Fruit fly (Drosophila melanogaster): ENCODE measurements around the gene mei-41.

mei-41 gene

dm6 chrX:16385942-16386392, 5.5 kb upstream of the mei-41 start (continued):
- TF ChIP-seq CoRest (tag; optimal IDR thresholded peaks at IDR 0.05) (peak; percentile 51), hb (GFP tag; IDR thresholded peaks at IDR 0.05; ENCODE audit: partially characterized antibody) (no peak), fd3F (GFP tag; optimal IDR thresholded peaks at IDR 0.05) (no peak), CG31224 (GFP tag; IDR thresholded peaks at IDR 0.05) (0 out of 2 replicates have a peak, but pooled peaks have one; percentile 10), Hr39 (optimal IDR thresholded peaks at IDR 0.05) (no peak), ase (GFP tag; IDR thresholded peaks at IDR 0.05) (no peak), chinmo (GFP tag; IDR thresholded peaks at IDR 0.05; ENCODE audit: partially characterized antibody) (no peak), CG12769 (tag; optimal IDR thresholded peaks at IDR 0.05) (no peak), Dip3 (GFP tag; optimal IDR thresholded peaks at IDR 0.05) (peak; percentile 37), Gug (GFP tag; IDR thresholded peaks at IDR 0.05) (no peak)

DNA sequence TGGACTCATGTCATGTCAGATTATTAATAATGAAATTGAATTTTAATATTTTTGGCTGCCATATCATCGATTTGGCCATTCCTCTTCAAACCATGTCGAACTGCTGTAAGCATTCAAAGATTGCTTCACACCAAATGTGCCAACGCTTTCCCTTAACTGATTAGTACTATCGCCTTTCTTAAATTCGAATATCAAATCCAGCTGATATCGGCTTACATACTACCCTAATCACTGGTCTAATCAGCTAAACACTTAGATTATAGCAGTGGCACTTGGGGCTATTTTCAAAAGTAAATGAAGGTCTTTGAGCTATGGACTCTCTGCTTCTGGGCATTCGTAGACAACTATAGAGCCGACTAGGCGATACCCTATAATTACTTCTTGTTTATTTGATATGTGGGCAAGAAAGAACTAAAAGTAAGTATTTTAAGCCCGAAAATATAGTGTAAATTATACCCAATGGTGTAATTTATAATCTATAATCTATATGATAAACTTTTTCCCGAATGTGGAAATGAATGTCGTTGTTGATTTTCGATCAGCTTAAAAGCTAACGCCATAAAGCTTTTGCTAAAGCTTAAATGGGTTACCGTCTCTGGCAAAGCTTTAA, 12.4 kb downstream of the mei-41 start:
- TF ChIP-seq eyg (GFP tag; optimal IDR thresholded peaks at IDR 0.05) (peak; percentile 1), CG14860 (GFP tag; IDR thresholded peaks at IDR 0.05; ENCODE audit: partially characterized antibody) (no peak), Rfx (GFP tag; IDR thresholded peaks at IDR 0.05) (peak; percentile 85), nom (GFP tag; optimal IDR thresholded peaks at IDR 0.05) (no peak), CG4328 (GFP tag; optimal IDR thresholded peaks at IDR 0.05) (peak; percentile 9), al (GFP tag; IDR thresholded peaks at IDR 0.05) (peak; percentile 66), CG18262 (tag; optimal IDR thresholded peaks at IDR 0.05) (no peak), mam (GFP tag; optimal IDR thresholded peaks at IDR 0.05) (peak; percentile 75), CG16779 (GFP tag; IDR thresholded peaks at IDR 0.05) (peak; percentile 80), sc (optimal IDR thresholded peaks at IDR 0.05) (no peak), sc (GFP tag; optimal IDR thresholded peaks at IDR 0.05) (no peak), amos (GFP tag; IDR thresholded peaks at IDR 0.05; ENCODE audit: partially characterized antibody) (no peak), E2f1 (GFP tag; IDR thresholded peaks at IDR 0.05) (peak; percentile 77), ap (GFP tag; IDR thresholded peaks at IDR 0.05) (peak; percentile 62; the same call in 1 of the 2 replicates), H2.0 (GFP tag; IDR thresholded peaks at IDR 0.05) (peak; percentile 74), CG10267 (tag; optimal IDR thresholded peaks at IDR 0.05) (no peak), pb (GFP tag; optimal IDR thresholded peaks at IDR 0.05) (peak; percentile 30), CG8089 (GFP tag; optimal IDR thresholded peaks at IDR 0.05) (no peak), HHEX (GFP tag; optimal IDR thresholded peaks at IDR 0.05) (peak; percentile 77), bbx (GFP tag; IDR thresholded peaks at IDR 0.05; ENCODE audit: partially characterized antibody) (no peak), CG11560 (tag; IDR thresholded peaks at IDR 0.05) (no peak), ranshi (GFP tag; IDR thresholded peaks at IDR 0.05) (peak; percentile 87), inv (GFP tag; IDR thresholded peaks at IDR 0.05; ENCODE audit: partially characterized antibody) (no peak), Vsx1 (GFP tag; optimal IDR thresholded peaks at IDR 0.05) (no peak), unpg (GFP tag; optimal IDR thresholded peaks at IDR 0.05) (peak; percentile 89), jumu (GFP tag; optimal IDR thresholded peaks at IDR 0.05) (peak; percentile 39), CG3281 (GFP tag; optimal IDR thresholded peaks at IDR 0.05) (peak; percentile 77), CG15269 (tag; optimal IDR thresholded peaks at IDR 0.05) (peak; percentile 89), exex (tag; optimal IDR thresholded peaks at IDR 0.05) (peak; percentile 99), zfh2 (GFP tag; optimal IDR thresholded peaks at IDR 0.05) (peak; percentile 55), Ets97D (GFP tag; optimal IDR thresholded peaks at IDR 0.05) (peak; percentile 20), CG11723 (GFP tag; optimal IDR thresholded peaks at IDR 0.05) (peak; percentile 6), Lim3 (GFP tag; IDR thresholded peaks at IDR 0.05) (no peak), H15 (GFP tag; IDR thresholded peaks at IDR 0.05) (peak; percentile 65), mirr (GFP tag; optimal IDR thresholded peaks at IDR 0.05) (peak; percentile 98), CG11695 (GFP tag; IDR thresholded peaks at IDR 0.05) (peak; percentile 80; the same call in 2 of the 3 replicates), CG13624 (GFP tag; optimal IDR thresholded peaks at IDR 0.05) (peak; percentile 72), CG18619 (GFP tag; optimal IDR thresholded peaks at IDR 0.05) (peak; percentile 75), CG4424 (GFP tag; optimal IDR thresholded peaks at IDR 0.05) (peak; percentile 66)

All from whole organism, embryonic.